Worm (Caenorhabditis elegans) whole organism, L4/young adult: ENCODE results near the gene F41G3.6.

Source experiments
- W03F9.2 ChIP-seq: fragments of 150-350 bp; optimal IDR thresholded peaks from 2 replicates; lab custom pipeline; 2014; ENCODE audit warnings: missing biosample characterization, missing genetic modification characterization
- dao-5 ChIP-seq: sonication (generic microtip); optimal IDR thresholded peaks from 2 replicates; lab custom pipeline; 2016; ENCODE audit warnings: missing genotype, missing genetic modification characterization, moderate library complexity, missing compliant biosample characterization
- him-1 ChIP-seq: sonication (generic microtip); optimal IDR thresholded peaks from 2 replicates; lab custom pipeline; 2016; ENCODE audit warnings: missing genotype, missing genetic modification reagents, missing genetic modification characterization, missing compliant biosample characterization

DNA sequence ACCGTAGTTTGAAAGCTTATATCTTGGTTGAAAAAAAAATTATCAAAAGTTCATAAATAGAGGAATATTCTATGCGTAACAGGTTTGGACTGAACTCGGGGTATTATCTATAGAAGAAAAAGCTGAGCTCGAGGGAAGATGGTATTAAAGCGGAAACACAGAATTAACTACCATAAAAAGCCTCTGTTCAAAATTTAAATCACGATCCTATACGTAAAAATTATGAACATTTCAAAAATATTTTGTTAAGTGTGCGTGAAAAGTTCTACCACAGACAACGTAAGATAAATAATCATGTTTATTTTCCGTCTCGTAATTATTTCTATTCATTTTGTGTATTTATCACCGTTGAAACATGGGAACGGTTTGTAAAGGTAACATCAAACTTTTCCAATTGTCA lies 3.7 kb downstream of the F41G3.6 start, which contains the start of gene F41G3.5:
- TF ChIP-seq him-1 (tag; lab: Kevin White, UChicago): no peak
- TF ChIP-seq dao-5: no peak
- no peak for TF ChIP-seq W03F9.2
